Worm (Caenorhabditis elegans) whole organism, mixed stage, embryonic: Measurements from ENCODE around the gene F44E7.9.

ENCODE experiments used
- cnd-1 ChIP-seq: fragments of 200-800 bp; sonication (Bioruptor generic); optimal IDR thresholded peaks from 2 replicates; lab custom pipeline; 2018; ENCODE audit warnings: mild to moderate bottlenecking, missing genetic modification characterization, missing compliant biosample characterization
- drap-1 ChIP-seq: fragments of 200-800 bp; sonication (Bioruptor generic); optimal IDR thresholded peaks from 3 replicates; lab custom pipeline; 2018; ENCODE audit warnings: mild to moderate bottlenecking, missing genetic modification characterization, missing compliant biosample characterization
- elt-3 ChIP-seq: fragments of 150-350 bp; optimal IDR thresholded peaks from 2 replicates; lab custom pipeline; 2014; ENCODE audit warnings: missing biosample characterization, missing genetic modification characterization
- flh-1 ChIP-seq: fragments of 200-800 bp; sonication (Bioruptor generic); optimal IDR thresholded peaks from 2 replicates; lab custom pipeline; 2018; ENCODE audit warnings: mild to moderate bottlenecking, missing genetic modification characterization, moderate library complexity, missing compliant biosample characterization
- nhr-12 ChIP-seq: fragments of 150-350 bp; optimal IDR thresholded peaks from 2 replicates; lab custom pipeline; 2014; ENCODE audit warnings: missing biosample characterization, missing genetic modification characterization
- nhr-237 ChIP-seq: fragments of 150-350 bp; optimal IDR thresholded peaks from 2 replicates; lab custom pipeline; 2014; ENCODE audit warnings: missing biosample characterization, missing genetic modification characterization
- nhr-76 ChIP-seq: sonication (generic microtip); optimal IDR thresholded peaks from 2 replicates; lab custom pipeline; 2017; ENCODE audit warnings: missing biosample characterization, missing genetic modification characterization
- snpc-4 ChIP-seq: fragments of 150-350 bp; optimal IDR thresholded peaks from 2 replicates; lab custom pipeline; 2014; ENCODE audit warnings: missing biosample characterization, missing genetic modification characterization
- sptf-1 ChIP-seq: sonication (generic microtip); optimal IDR thresholded peaks from 2 replicates; lab custom pipeline; 2017; ENCODE audit warnings: mild to moderate bottlenecking, missing genetic modification characterization, moderate library complexity, missing compliant biosample characterization
- unc-120 ChIP-seq: sonication (generic microtip); optimal IDR thresholded peaks from 2 replicates; lab custom pipeline; 2017; ENCODE audit warnings: missing genetic modification characterization, missing compliant biosample characterization; ENCODE audit not compliant: poor library complexity, severe bottlenecking
- unc-62 ChIP-seq: fragments of 150-350 bp; optimal IDR thresholded peaks from 2 replicates; lab custom pipeline; 2014; ENCODE audit warnings: missing biosample characterization, missing genetic modification reagents, missing genetic modification characterization
- ztf-11 ChIP-seq: fragments of 150-350 bp; optimal IDR thresholded peaks from 2 replicates; lab custom pipeline; 2014; ENCODE audit warnings: missing biosample characterization, missing genetic modification characterization

ce11 chrV:5746237-5746636 lies 44.8 kb upstream of the F44E7.9 start:
- TF ChIP-seq nhr-76 (tag; lab: Kevin White, UChicago) (no peak), nhr-12 (no peak), drap-1 (GFP tag; lab: Kevin White, UChicago) (no peak), flh-1 (GFP tag; lab: Kevin White, UChicago) (no peak), unc-120 (tag; lab: Kevin White, UChicago) (no peak), cnd-1 (no peak), unc-62 (GFP tag; lab: Kevin White, UChicago) (no peak), sptf-1 (tag; lab: Kevin White, UChicago) (no peak), nhr-237 (no peak), ztf-11 (tag; lab: Kevin White, UChicago) (no peak), elt-3 (tag; lab: Kevin White, UChicago) (no peak), snpc-4 (no peak)
